Worm (Caenorhabditis elegans) whole organism, L3 larva: Measurements from ENCODE around the gene C36E6.8.
A peak's percentile ranks its signal among the peaks of the same experiment; 100 is the strongest.

ENCODE experiments used
- R02D3.7 ChIP-seq: fragments of 150-350 bp; optimal IDR thresholded peaks from 2 replicates; lab custom pipeline; 2014; ENCODE audit warnings: missing biosample characterization, missing genetic modification characterization
- aly-2 ChIP-seq: fragments of 150-350 bp; optimal IDR thresholded peaks from 2 replicates; lab custom pipeline; 2014; ENCODE audit warnings: missing biosample characterization, missing genetic modification characterization
- ama-1 ChIP-seq: fragments of 150-350 bp; optimal IDR thresholded peaks from 2 replicates; lab custom pipeline; 2018
- ceh-28 ChIP-seq: fragments of 150-350 bp; optimal IDR thresholded peaks from 2 replicates; lab custom pipeline; 2014; ENCODE audit warnings: missing biosample characterization, missing genetic modification reagents, missing genetic modification characterization
- ceh-82 ChIP-seq: fragments of 150-350 bp; optimal IDR thresholded peaks from 2 replicates; lab custom pipeline; 2014; ENCODE audit warnings: missing biosample characterization, missing genetic modification characterization
- ceh-9 ChIP-seq: sonication (generic microtip); optimal IDR thresholded peaks from 2 replicates; lab custom pipeline; 2018; ENCODE audit warnings: missing biosample characterization, missing genetic modification characterization
- daf-12 ChIP-seq: fragments of 150-350 bp; optimal IDR thresholded peaks from 2 replicates; lab custom pipeline; 2014; ENCODE audit warnings: missing biosample characterization, missing genetic modification reagents, missing genetic modification characterization
- elt-1 ChIP-seq: fragments of 150-350 bp; optimal IDR thresholded peaks from 2 replicates; lab custom pipeline; 2014; ENCODE audit warnings: missing biosample characterization, missing genetic modification characterization
- elt-2 ChIP-seq: sonication (generic microtip); optimal IDR thresholded peaks from 2 replicates; lab custom pipeline; 2016; ENCODE audit warnings: missing genetic modification reagents, mild to moderate bottlenecking, missing genetic modification characterization, missing compliant biosample characterization
- elt-3 ChIP-seq, 3 experiments: fragments of 150-350 bp in 1 of 3; sonication (generic microtip) in 2 of 3; optimal IDR thresholded peaks; 2 replicates in 2 of 3; 4 replicates in 1 of 3; lab custom pipeline; 2014 to 2017; ENCODE audit warnings: missing biosample characterization in 3 of 3, missing genetic modification characterization in 3 of 3
- eor-1 ChIP-seq, 2 experiments: fragments of 150-350 bp; optimal IDR thresholded peaks; 2 replicates each; lab custom pipeline; 2014 to 2018; ENCODE audit warnings: missing biosample characterization in 2 of 2, missing genetic modification characterization in 2 of 2
- fkh-10 ChIP-seq: sonication (generic microtip); optimal IDR thresholded peaks from 2 replicates; lab custom pipeline; 2017; ENCODE audit warnings: missing biosample characterization, missing genetic modification reagents, missing genetic modification characterization
- fkh-2 ChIP-seq: fragments of 150-350 bp; optimal IDR thresholded peaks from 2 replicates; lab custom pipeline; 2014; ENCODE audit warnings: missing biosample characterization, missing genetic modification reagents, missing genetic modification characterization
- jun-1 ChIP-seq: fragments of 150-350 bp; optimal IDR thresholded peaks from 2 replicates; lab custom pipeline; 2014; ENCODE audit warnings: missing biosample characterization, missing genetic modification reagents, missing genetic modification characterization
- lin-39 ChIP-seq: fragments of 150-350 bp; optimal IDR thresholded peaks from 2 replicates; lab custom pipeline; 2018; ENCODE audit warnings: missing biosample characterization, missing genetic modification reagents, missing genetic modification characterization
- lsy-12 ChIP-seq: sonication (generic microtip); optimal IDR thresholded peaks from 2 replicates; lab custom pipeline; 2016; ENCODE audit warnings: mild to moderate bottlenecking, missing genetic modification characterization, missing compliant biosample characterization
- mdl-1 ChIP-seq: fragments of 150-350 bp; optimal IDR thresholded peaks from 2 replicates; lab custom pipeline; 2014; ENCODE audit warnings: missing biosample characterization, missing genetic modification characterization
- mml-1 ChIP-seq: fragments of 150-350 bp; sonication (generic microtip); optimal IDR thresholded peaks from 3 replicates; lab custom pipeline; 2014; ENCODE audit warnings: missing biosample characterization, missing genetic modification characterization
- nfya-1 ChIP-seq: sonication (generic microtip); optimal IDR thresholded peaks from 2 replicates; lab custom pipeline; 2017; ENCODE audit warnings: missing genetic modification characterization, mild to moderate bottlenecking, missing compliant biosample characterization, antibody characterized with exemption, moderate library complexity; ENCODE audit not compliant: insufficient read depth
- nhr-11 ChIP-seq: fragments of 150-350 bp; optimal IDR thresholded peaks from 2 replicates; lab custom pipeline; 2014; ENCODE audit warnings: missing biosample characterization, missing genetic modification characterization
- nhr-12 ChIP-seq: fragments of 150-350 bp; optimal IDR thresholded peaks from 2 replicates; lab custom pipeline; 2014; ENCODE audit warnings: missing biosample characterization, missing genetic modification characterization
- nhr-23 ChIP-seq: fragments of 150-350 bp; optimal IDR thresholded peaks from 2 replicates; lab custom pipeline; 2014; ENCODE audit warnings: missing biosample characterization, missing genetic modification reagents, missing genetic modification characterization
- nhr-237 ChIP-seq: fragments of 150-350 bp; optimal IDR thresholded peaks from 2 replicates; lab custom pipeline; 2014; ENCODE audit warnings: missing biosample characterization, missing genetic modification characterization
- nhr-25 ChIP-seq: sonication (generic microtip); optimal IDR thresholded peaks from 2 replicates; lab custom pipeline; 2017; ENCODE audit warnings: missing biosample characterization, missing genetic modification characterization
- nhr-28 ChIP-seq: fragments of 150-350 bp; optimal IDR thresholded peaks from 2 replicates; lab custom pipeline; 2014; ENCODE audit warnings: missing biosample characterization, missing genetic modification characterization
- nhr-43 ChIP-seq: sonication (generic microtip); optimal IDR thresholded peaks from 2 replicates; lab custom pipeline; 2016; ENCODE audit warnings: mild to moderate bottlenecking, missing genetic modification characterization, missing compliant biosample characterization; ENCODE audit not compliant: poor library complexity, severe bottlenecking
- nhr-67 ChIP-seq: fragments of 150-350 bp; optimal IDR thresholded peaks from 2 replicates; lab custom pipeline; 2014; ENCODE audit warnings: missing biosample characterization, missing genetic modification characterization
- nhr-76 ChIP-seq: fragments of 150-350 bp; sonication (generic microtip); optimal IDR thresholded peaks from 5 replicates; lab custom pipeline; 2014; ENCODE audit warnings: missing biosample characterization, missing genetic modification characterization
- nhr-77 ChIP-seq: fragments of 150-350 bp; optimal IDR thresholded peaks from 2 replicates; lab custom pipeline; 2014; ENCODE audit warnings: missing biosample characterization, missing genetic modification characterization
- pha-4 ChIP-seq: fragments of 150-350 bp; optimal IDR thresholded peaks from 2 replicates; lab custom pipeline; 2014; ENCODE audit warnings: missing biosample characterization, missing genetic modification reagents, missing genetic modification characterization
- sea-2 ChIP-seq: fragments of 150-350 bp; sonication (generic microtip); optimal IDR thresholded peaks from 4 replicates; lab custom pipeline; 2014; ENCODE audit warnings: missing biosample characterization, missing genetic modification reagents, missing genetic modification characterization
- snpc-4 ChIP-seq: fragments of 150-350 bp; optimal IDR thresholded peaks from 2 replicates; lab custom pipeline; 2014; ENCODE audit warnings: missing biosample characterization, missing genetic modification characterization
- tbx-2 ChIP-seq: sonication (generic microtip); optimal IDR thresholded peaks from 2 replicates; lab custom pipeline; 2016; ENCODE audit warnings: mild to moderate bottlenecking, missing genetic modification characterization, missing compliant biosample characterization
- unc-39 ChIP-seq: sonication (generic microtip); optimal IDR thresholded peaks from 4 replicates; lab custom pipeline; 2017; ENCODE audit warnings: missing biosample characterization, missing genetic modification characterization
- zag-1 ChIP-seq: fragments of 150-350 bp; optimal IDR thresholded peaks from 2 replicates; lab custom pipeline; 2014; ENCODE audit warnings: missing biosample characterization, missing genetic modification characterization
- ztf-11 ChIP-seq: fragments of 150-350 bp; optimal IDR thresholded peaks from 2 replicates; lab custom pipeline; 2014; ENCODE audit warnings: missing biosample characterization, missing genetic modification characterization
- ztf-4 ChIP-seq: fragments of 150-350 bp; optimal IDR thresholded peaks from 2 replicates; lab custom pipeline; 2014; ENCODE audit warnings: missing biosample characterization, missing genetic modification characterization

Gene C36E6.8

ce11 chrX:17421532-17422078, 16.9 kb upstream of the C36E6.8 start, which contains the start of gene osm-11:
osm-11 (minus strand) TSS chrX:17421582.
- TF ChIP-seq ama-1 (lab: Kevin White, UChicago) (no peak), nfya-1 (no peak), nhr-76 (tag; lab: Kevin White, UChicago) (no peak), pha-4 (tag; lab: Kevin White, UChicago) (no peak), nhr-25 (tag; lab: Kevin White, UChicago) (peak; percentile 45), nhr-43 (peak; percentile 89), elt-3 (tag; optimal IDR thresholded peaks at IDR 0.05; lab: Kevin White, UChicago) (peak; percentile 26 to 78 (median 41)), nhr-23 (tag; lab: Kevin White, UChicago) (peak; percentile 46), mml-1 (no peak), lin-39 (peak; percentile 2), fkh-2 (tag; lab: Kevin White, UChicago) (no peak)

- TF ChIP-seq nhr-25 (tag; lab: Kevin White, UChicago) = peak; percentile 26
- no peak for TF ChIP-seq nhr-28 (tag; lab: Kevin White, UChicago)
- no peak for TF ChIP-seq elt-1 (tag; lab: Kevin White, UChicago)
- TF ChIP-seq zag-1 (tag; lab: Kevin White, UChicago) = no peak
Observed at ce11 chrX:17422593-17422992, 15.9 kb upstream of the C36E6.8 start.

ce11 chrX:17423894-17424594, 14.4 kb upstream of the C36E6.8 start:
- TF ChIP-seq lsy-12 (tag; lab: Kevin White, UChicago) = no peak
- no peak for TF ChIP-seq mdl-1 (tag; lab: Kevin White, UChicago)
- peak; percentile 82 for TF ChIP-seq elt-1 (tag; lab: Kevin White, UChicago)
- TF ChIP-seq nhr-237 = no peak
- TF ChIP-seq nhr-25 (tag; lab: Kevin White, UChicago) = peak; percentile 70
- peak; percentile 49 for TF ChIP-seq ama-1 (lab: Kevin White, UChicago)
- TF ChIP-seq nhr-43 = peak; percentile 37
- TF ChIP-seq nfya-1 = peak; percentile 15

ce11 chrX:17424595-17424913, 13.9 kb upstream of the C36E6.8 start:
- TF ChIP-seq elt-2 (tag; lab: Kevin White, UChicago) = no peak
- no peak for TF ChIP-seq zag-1 (tag; lab: Kevin White, UChicago)
- no peak for TF ChIP-seq tbx-2 (tag; lab: Kevin White, UChicago)
- no peak for TF ChIP-seq fkh-10 (GFP tag; lab: Kevin White, UChicago)
- no peak for TF ChIP-seq ceh-28
- no peak for TF ChIP-seq ceh-9
- TF ChIP-seq elt-1 (tag; lab: Kevin White, UChicago) = no peak
- no peak for TF ChIP-seq jun-1 (tag; lab: Kevin White, UChicago)
- no peak for TF ChIP-seq nhr-77 (tag; lab: Kevin White, UChicago)
- no peak for TF ChIP-seq eor-1 (tag; optimal IDR thresholded peaks at IDR 0.05; lab: Kevin White, UChicago)
- no peak for TF ChIP-seq aly-2 (tag; lab: Kevin White, UChicago)
- no peak for TF ChIP-seq snpc-4 (tag; lab: Kevin White, UChicago)
- no peak for TF ChIP-seq mml-1
- TF ChIP-seq nhr-237 = no peak
- TF ChIP-seq R02D3.7 (tag; lab: Kevin White, UChicago) = no peak
- TF ChIP-seq mdl-1 (tag; lab: Kevin White, UChicago) = no peak
- TF ChIP-seq, all 47 proteins: peak for 0

DNA sequence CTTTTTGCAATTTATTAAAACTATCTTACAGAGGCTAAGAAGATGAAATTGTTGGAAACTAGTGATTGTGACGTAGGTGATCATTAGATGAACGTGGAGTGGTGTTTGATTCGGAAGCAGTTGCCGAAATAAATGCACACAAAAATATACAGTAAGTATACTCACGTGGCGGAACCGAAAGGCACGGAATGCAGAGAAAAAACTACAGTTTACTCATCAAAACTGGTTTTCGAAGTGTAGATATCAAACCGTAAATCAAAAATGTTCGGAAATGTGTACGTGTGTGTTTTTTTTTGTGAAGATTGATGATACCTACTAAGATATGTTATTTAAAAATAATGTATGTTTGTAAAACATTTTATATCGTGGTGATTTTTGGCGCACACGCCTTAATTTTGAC, 11.8 kb upstream of the C36E6.8 start:
- no peak for TF ChIP-seq nhr-237
- no peak for TF ChIP-seq snpc-4 (tag; lab: Kevin White, UChicago)
- no peak for TF ChIP-seq sea-2 (GFP tag; lab: Kevin White, UChicago)
- no peak for TF ChIP-seq ceh-82
- no peak for TF ChIP-seq unc-39 (tag; lab: Kevin White, UChicago)
- TF ChIP-seq mml-1 = no peak
- TF ChIP-seq ztf-11 (tag; lab: Kevin White, UChicago) = no peak
- no peak for TF ChIP-seq jun-1 (tag; lab: Kevin White, UChicago)
- TF ChIP-seq nhr-67 (tag; lab: Kevin White, UChicago) = no peak
- TF ChIP-seq nhr-11 = no peak
- TF ChIP-seq eor-1 (tag; optimal IDR thresholded peaks at IDR 0.05; lab: Kevin White, UChicago) = no peak
- no peak for TF ChIP-seq nhr-12 (tag; lab: Kevin White, UChicago)
- no peak for TF ChIP-seq elt-2 (tag; lab: Kevin White, UChicago)
- no peak for TF ChIP-seq nhr-77 (tag; lab: Kevin White, UChicago)
- no peak for TF ChIP-seq fkh-2 (tag; lab: Kevin White, UChicago)
- no peak for TF ChIP-seq ztf-4 (tag; lab: Kevin White, UChicago)
- no peak for TF ChIP-seq lin-39
- no peak for TF ChIP-seq aly-2 (tag; lab: Kevin White, UChicago)
- no peak for TF ChIP-seq daf-12
